Worm (Caenorhabditis elegans) whole organism, L4 larva: ENCODE measurements around the gene F58A6.5.

ENCODE experiments used
- F10B5.3 ChIP-seq: sonication (generic microtip); optimal IDR thresholded peaks from 2 replicates; lab custom pipeline; 2016; ENCODE audit warnings: mild to moderate bottlenecking, missing genetic modification characterization, missing compliant biosample characterization
- F26F4.8 ChIP-seq: fragments of 200-800 bp; sonication (Bioruptor generic); conservative IDR thresholded peaks from 2 replicates; pipeline ENCODE4 v1.3.6; 2022; ENCODE audit warnings: missing genetic modification characterization, missing compliant biosample characterization
- R02D3.7 ChIP-seq: fragments of 150-350 bp; sonication (generic microtip); optimal IDR thresholded peaks from 3 replicates; lab custom pipeline; 2014; ENCODE audit warnings: missing biosample characterization, missing genetic modification characterization
- T26A8.4 ChIP-seq: fragments of 200-800 bp; sonication (Bioruptor generic); IDR thresholded peaks from 2 replicates; pipeline ENCODE4 v1.3.6; 2022; ENCODE audit warnings: missing genetic modification characterization, missing compliant biosample characterization
- Y48G9A.11 ChIP-seq: fragments of 200-800 bp; sonication (Bioruptor generic); IDR thresholded peaks from 2 replicates; pipeline ENCODE4 v1.3.6; 2022; ENCODE audit warnings: missing genetic modification reagents, missing genetic modification characterization, missing compliant biosample characterization
- Y75B8A.6 ChIP-seq: fragments of 200-800 bp; sonication (Bioruptor generic); IDR thresholded peaks from 2 replicates; pipeline ENCODE4 v1.3.6; 2022; ENCODE audit warnings: missing genetic modification reagents, missing genetic modification characterization, missing compliant biosample characterization
- ZK337.2 ChIP-seq: fragments of 200-800 bp; sonication (Bioruptor generic); IDR thresholded peaks from 2 replicates; pipeline ENCODE4 v1.3.6; 2022; ENCODE audit warnings: missing genetic modification reagents, missing genetic modification characterization, missing compliant biosample characterization
- ZK546.5 ChIP-seq, 2 experiments: sonication (generic microtip); optimal IDR thresholded peaks; 2 replicates each; lab custom pipeline; 2017; ENCODE audit warnings: missing biosample characterization in 2 of 2, missing genetic modification characterization in 2 of 2
- aha-1 ChIP-seq: fragments of 150-350 bp; peaks from one replicate; lab custom pipeline; 2014; ENCODE audit warnings: missing biosample characterization, missing genetic modification characterization
- attf-4 ChIP-seq: sonication (generic microtip); optimal IDR thresholded peaks from 3 replicates; lab custom pipeline; 2017; ENCODE audit warnings: missing biosample characterization, missing genetic modification characterization
- ceh-28 ChIP-seq: fragments of 150-350 bp; optimal IDR thresholded peaks from 2 replicates; lab custom pipeline; 2014; ENCODE audit warnings: missing biosample characterization, missing genetic modification reagents, missing genetic modification characterization
- daf-8 ChIP-seq: fragments of 200-800 bp; sonication (Bioruptor generic); IDR thresholded peaks from 2 replicates; pipeline ENCODE4 v1.3.6; 2022; ENCODE audit warnings: missing genetic modification characterization, missing compliant biosample characterization
- dmd-6 ChIP-seq: fragments of 200-800 bp; sonication (Bioruptor generic); IDR thresholded peaks from 2 replicates; pipeline ENCODE4 v1.3.6; 2022; ENCODE audit warnings: missing genetic modification reagents, missing genetic modification characterization, missing compliant biosample characterization
- dmd-8 ChIP-seq: fragments of 200-800 bp; sonication (Bioruptor generic); IDR thresholded peaks from 2 replicates; pipeline ENCODE4 v1.3.6; 2022; ENCODE audit warnings: missing genetic modification characterization, missing compliant biosample characterization
- dmd-9 ChIP-seq: fragments of 200-800 bp; sonication (Bioruptor generic); IDR thresholded peaks from 2 replicates; pipeline ENCODE4 v1.3.6; 2022; ENCODE audit warnings: missing genetic modification reagents, missing genetic modification characterization, missing compliant biosample characterization
- fkh-10 ChIP-seq: fragments of 150-350 bp; optimal IDR thresholded peaks from 2 replicates; lab custom pipeline; 2014; ENCODE audit warnings: missing biosample characterization, missing genetic modification reagents, missing genetic modification characterization
- fos-1 ChIP-seq: fragments of 150-350 bp; optimal IDR thresholded peaks from 2 replicates; lab custom pipeline; 2014; ENCODE audit warnings: missing biosample characterization, missing genetic modification characterization
- gei-8 ChIP-seq: fragments of 200-800 bp; sonication (Bioruptor generic); optimal IDR thresholded peaks from 2 replicates; lab custom pipeline; 2018; ENCODE audit warnings: mild to moderate bottlenecking, missing genetic modification characterization, missing compliant biosample characterization
- hlh-11 ChIP-seq: fragments of 200-800 bp; sonication (Bioruptor generic); optimal IDR thresholded peaks from 2 replicates; lab custom pipeline; 2018; ENCODE audit warnings: mild to moderate bottlenecking, missing genetic modification characterization, missing compliant biosample characterization
- lim-7 ChIP-seq: fragments of 200-800 bp; sonication (Bioruptor generic); IDR thresholded peaks from 2 replicates; pipeline ENCODE4 v1.3.6; 2022; ENCODE audit warnings: missing genetic modification characterization, missing compliant biosample characterization
- lin-15B ChIP-seq: fragments of 150-350 bp; sonication (generic microtip); optimal IDR thresholded peaks from 3 replicates; lab custom pipeline; 2014; ENCODE audit warnings: missing biosample characterization, missing genetic modification characterization
- madf-5 ChIP-seq, 2 experiments: fragments of 200-800 bp; sonication (Bioruptor generic); IDR thresholded peaks; 2 replicates each; pipeline ENCODE4 v1.3.6; 2022; ENCODE audit warnings: missing compliant biosample characterization in 2 of 2, missing genetic modification characterization in 2 of 2
- mdt-29 ChIP-seq: fragments of 200-800 bp; sonication (Bioruptor generic); IDR thresholded peaks from 2 replicates; pipeline ENCODE4 v1.3.6; 2022; ENCODE audit warnings: missing genetic modification reagents, missing genetic modification characterization, missing compliant biosample characterization
- mep-1 ChIP-seq: fragments of 150-350 bp; sonication (generic microtip); optimal IDR thresholded peaks from 3 replicates; lab custom pipeline; 2014; ENCODE audit warnings: missing biosample characterization, missing genetic modification characterization
- mes-2 ChIP-seq: sonication (generic microtip); optimal IDR thresholded peaks from 2 replicates; lab custom pipeline; 2016; ENCODE audit warnings: missing genotype, mild to moderate bottlenecking, missing genetic modification characterization, missing compliant biosample characterization; ENCODE audit not compliant: poor library complexity, severe bottlenecking
- nhr-11 ChIP-seq: fragments of 150-350 bp; optimal IDR thresholded peaks from 2 replicates; lab custom pipeline; 2014; ENCODE audit warnings: missing biosample characterization, missing genetic modification characterization
- nhr-237 ChIP-seq: sonication (generic microtip); optimal IDR thresholded peaks from 2 replicates; lab custom pipeline; 2017; ENCODE audit warnings: missing biosample characterization, missing genetic modification characterization
- nhr-41 ChIP-seq: fragments of 200-800 bp; sonication (Bioruptor generic); IDR thresholded peaks from 2 replicates; pipeline ENCODE4 v1.3.6; 2022; ENCODE audit warnings: missing genetic modification reagents, missing genetic modification characterization, missing compliant biosample characterization
- nhr-77 ChIP-seq: fragments of 150-350 bp; optimal IDR thresholded peaks from 2 replicates; lab custom pipeline; 2014; ENCODE audit warnings: missing biosample characterization, missing genetic modification characterization
- sdz-12 ChIP-seq: fragments of 200-800 bp; sonication (Bioruptor generic); optimal IDR thresholded peaks from 2 replicates; lab custom pipeline; 2018; ENCODE audit warnings: mild to moderate bottlenecking, missing genetic modification characterization, missing compliant biosample characterization
- skn-1 ChIP-seq: fragments of 150-350 bp; optimal IDR thresholded peaks from 2 replicates; lab custom pipeline; 2014; ENCODE audit warnings: missing biosample characterization, missing genetic modification characterization
- snpc-1.2 ChIP-seq: fragments of 200-800 bp; sonication (Bioruptor generic); IDR thresholded peaks from 2 replicates; pipeline ENCODE4 v1.3.6; 2022; ENCODE audit warnings: missing genetic modification reagents, missing genetic modification characterization, missing compliant biosample characterization
- spr-3 ChIP-seq: fragments of 200-800 bp; sonication (Bioruptor generic); optimal IDR thresholded peaks from 2 replicates; lab custom pipeline; 2018; ENCODE audit warnings: mild to moderate bottlenecking, missing genetic modification characterization, missing compliant biosample characterization
- zag-1 ChIP-seq: fragments of 150-350 bp; optimal IDR thresholded peaks from 2 replicates; lab custom pipeline; 2014; ENCODE audit warnings: missing biosample characterization, missing genetic modification characterization
- zfp-2 ChIP-seq: sonication (generic microtip); optimal IDR thresholded peaks from 2 replicates; lab custom pipeline; 2016; ENCODE audit warnings: mild to moderate bottlenecking, missing genetic modification characterization, missing compliant biosample characterization
- zip-11 ChIP-seq: fragments of 200-800 bp; sonication (Bioruptor generic); IDR thresholded peaks from 2 replicates; pipeline ENCODE4 v1.3.6; 2022; ENCODE audit warnings: missing genetic modification characterization, missing compliant biosample characterization
- ztf-11 ChIP-seq: fragments of 150-350 bp; optimal IDR thresholded peaks from 2 replicates; lab custom pipeline; 2014; ENCODE audit warnings: missing biosample characterization, missing genetic modification characterization
- ztf-7 ChIP-seq: fragments of 150-350 bp; optimal IDR thresholded peaks from 2 replicates; lab custom pipeline; 2014; ENCODE audit warnings: missing biosample characterization, missing genetic modification characterization

Gene F58A6.5

ce11 chrII:5156983-5157382 lies 8.7 kb upstream of the F58A6.5 start, which contains the start of gene msp-45:
TSS of gene msp-45 (minus strand) at chrII:5157083.
- TF ChIP-seq ztf-11 (tag; lab: Kevin White, UChicago) (no peak), F26F4.8 (GFP tag; lab: Robert Waterston, UW) (no peak), dmd-6 (GFP tag; lab: Robert Waterston, UW) (no peak), zag-1 (tag; lab: Kevin White, UChicago) (no peak), daf-8 (GFP tag; lab: Robert Waterston, UW) (no peak), madf-5 (GFP tag; IDR thresholded peaks at IDR 0.05; lab: Robert Waterston, UW) (no peak), gei-8 (GFP tag; lab: Kevin White, UChicago) (no peak), zip-11 (no peak), Y75B8A.6 (GFP tag; lab: Robert Waterston, UW) (no peak), hlh-11 (tag; lab: Kevin White, UChicago) (no peak), fkh-10 (GFP tag; lab: Kevin White, UChicago) (no peak), zfp-2 (tag; lab: Kevin White, UChicago) (no peak), skn-1 (tag; lab: Kevin White, UChicago) (no peak), ZK337.2 (GFP tag; lab: Robert Waterston, UW) (no peak), mdt-29 (GFP tag; lab: Robert Waterston, UW) (no peak), T26A8.4 (GFP tag; lab: Robert Waterston, UW) (no peak), sdz-12 (GFP tag; lab: Kevin White, UChicago) (no peak)

ce11 chrII:5154540-5154939 lies 6.3 kb upstream of the F58A6.5 start, which contains the start of gene srb-12:
TSS of gene srb-12 (minus strand) at chrII:5154640.
- TF ChIP-seq dmd-9 (GFP tag; lab: Robert Waterston, UW) (no peak), nhr-237 (tag; lab: Kevin White, UChicago) (no peak), F10B5.3 (no peak), ZK337.2 (GFP tag; lab: Robert Waterston, UW) (no peak), T26A8.4 (GFP tag; lab: Robert Waterston, UW) (no peak), lin-15B (no peak), nhr-41 (no peak), fos-1 (tag; lab: Kevin White, UChicago) (no peak)

- TF ChIP-seq aha-1 (tag; lab: Kevin White, UChicago): no peak
- TF ChIP-seq dmd-8 (GFP tag; lab: Robert Waterston, UW): no peak
- no peak for TF ChIP-seq ztf-7 (tag; lab: Kevin White, UChicago)
- no peak for TF ChIP-seq lim-7 (GFP tag; lab: Robert Waterston, UW)
- no peak for TF ChIP-seq Y48G9A.11
- no peak for TF ChIP-seq gei-8 (GFP tag; lab: Kevin White, UChicago)
- TF ChIP-seq spr-3 (GFP tag; lab: Kevin White, UChicago): no peak
- no peak for TF ChIP-seq mdt-29 (GFP tag; lab: Robert Waterston, UW)
- TF ChIP-seq ceh-28 (tag; lab: Kevin White, UChicago): no peak
- no peak for TF ChIP-seq R02D3.7
- TF ChIP-seq nhr-77 (tag; lab: Kevin White, UChicago): no peak
- no peak for TF ChIP-seq skn-1 (tag; lab: Kevin White, UChicago)
- no peak for TF ChIP-seq mep-1 (tag; lab: Kevin White, UChicago)
- TF ChIP-seq snpc-1.2 (GFP tag; lab: Robert Waterston, UW): no peak
- TF ChIP-seq attf-4 (tag; lab: Kevin White, UChicago): no peak
- TF ChIP-seq T26A8.4 (GFP tag; lab: Robert Waterston, UW): no peak
- TF ChIP-seq mes-2 (tag; lab: Kevin White, UChicago): no peak
- TF ChIP-seq madf-5 (GFP tag; IDR thresholded peaks at IDR 0.05; lab: Robert Waterston, UW): no peak
- no peak for TF ChIP-seq ZK546.5 (tag; optimal IDR thresholded peaks at IDR 0.05; lab: Kevin White, UChicago)
- TF ChIP-seq nhr-11 (tag; lab: Kevin White, UChicago): no peak
Observed at ce11 chrII:5150829-5151228, 2.6 kb upstream of the F58A6.5 start, which contains the start of gene srb-16. TSS of gene srb-16 (minus strand) at chrII:5150929.
